Worm (Caenorhabditis elegans) whole organism, early embryonic: ENCODE measurements around the gene atln-1.

Source experiments
- B0310.2 ChIP-seq: sonication (generic microtip); optimal IDR thresholded peaks from 2 replicates; lab custom pipeline; 2016; ENCODE audit warnings: mild to moderate bottlenecking, missing genetic modification characterization, missing compliant biosample characterization
- F13C5.2 ChIP-seq: sonication (generic microtip); optimal IDR thresholded peaks from 2 replicates; lab custom pipeline; 2017; ENCODE audit warnings: mild to moderate bottlenecking, missing genetic modification characterization, inconsistent platforms, missing compliant biosample characterization
- aly-1 ChIP-seq: sonication (generic microtip); optimal IDR thresholded peaks from 2 replicates; lab custom pipeline; 2016; ENCODE audit warnings: missing genetic modification characterization, missing compliant biosample characterization
- ama-1 ChIP-seq: fragments of 150-350 bp; optimal IDR thresholded peaks from 2 replicates; lab custom pipeline; 2014
- ceh-13 ChIP-seq: fragments of 200-800 bp; sonication (Bioruptor generic); optimal IDR thresholded peaks from 2 replicates; lab custom pipeline; 2018; ENCODE audit warnings: mild to moderate bottlenecking, missing genetic modification characterization, missing compliant biosample characterization
- ceh-36 ChIP-seq: sonication (generic microtip); optimal IDR thresholded peaks from 2 replicates; lab custom pipeline; 2016; ENCODE audit warnings: missing genetic modification characterization, inconsistent platforms, missing compliant biosample characterization
- ets-7 ChIP-seq: sonication (generic microtip); optimal IDR thresholded peaks from 2 replicates; lab custom pipeline; 2016; ENCODE audit warnings: missing genotype, missing genetic modification characterization, missing compliant biosample characterization
- flt-1 ChIP-seq: fragments of 200-800 bp; sonication (Bioruptor generic); IDR thresholded peaks from 2 replicates; pipeline ENCODE4 v1.3.6; 2022; ENCODE audit warnings: missing genetic modification characterization, missing compliant biosample characterization
- hmbx-1 ChIP-seq: sonication (generic microtip); optimal IDR thresholded peaks from 2 replicates; lab custom pipeline; 2016; ENCODE audit warnings: mild to moderate bottlenecking, missing genetic modification characterization, missing compliant biosample characterization
- hnd-1 ChIP-seq: sonication (generic microtip); optimal IDR thresholded peaks from 2 replicates; lab custom pipeline; 2016; ENCODE audit warnings: missing genetic modification characterization, missing compliant biosample characterization
- sea-1 ChIP-seq: fragments of 200-800 bp; sonication (Bioruptor generic); conservative IDR thresholded peaks from 2 replicates; pipeline ENCODE4 v1.3.6; 2022; ENCODE audit warnings: missing genetic modification characterization, missing compliant biosample characterization
- tbx-11 ChIP-seq: fragments of 200-800 bp; sonication (Bioruptor generic); IDR thresholded peaks from 2 replicates; pipeline ENCODE4 v1.3.6; 2022; ENCODE audit warnings: missing genetic modification characterization, missing compliant biosample characterization
- tbx-37 ChIP-seq: fragments of 200-800 bp; sonication (Bioruptor generic); conservative IDR thresholded peaks from 2 replicates; pipeline ENCODE4 v1.3.6; 2022; ENCODE audit warnings: missing genetic modification reagents, missing genetic modification characterization, missing compliant biosample characterization
- tra-4 ChIP-seq: sonication (generic microtip); optimal IDR thresholded peaks from 2 replicates; lab custom pipeline; 2017; ENCODE audit warnings: missing genetic modification characterization, missing compliant biosample characterization

DNA sequence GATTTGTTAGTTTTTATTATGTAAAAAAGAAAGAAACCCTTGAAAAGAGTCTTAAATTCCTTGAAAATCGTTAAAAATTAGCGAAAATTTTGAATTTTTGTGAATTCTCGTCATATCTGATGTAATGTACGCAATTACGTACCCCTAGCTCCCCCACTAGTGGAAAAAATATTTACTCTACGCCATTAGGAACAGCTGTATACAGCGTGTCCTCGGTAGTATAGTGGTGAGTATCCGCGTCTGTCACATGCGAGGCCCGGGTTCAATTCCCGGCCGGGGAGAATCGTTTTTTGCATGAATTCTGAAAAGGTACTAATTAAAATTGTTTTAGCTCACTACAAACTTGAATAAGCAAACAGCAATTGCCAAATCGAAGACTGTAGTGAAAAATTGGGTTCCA is 11.4 kb downstream of the atln-1 start:
- TF ChIP-seq ama-1 (lab: Kevin White, UChicago) (no peak), ets-7 (no peak), B0310.2 (tag; lab: Kevin White, UChicago) (no peak), tra-4 (tag; lab: Kevin White, UChicago) (no peak), ceh-36 (tag; lab: Kevin White, UChicago) (no peak), tbx-11 (GFP tag; lab: Robert Waterston, UW) (no peak), flt-1 (GFP tag; lab: Robert Waterston, UW) (no peak), hmbx-1 (tag; lab: Kevin White, UChicago) (no peak), tbx-37 (GFP tag; lab: Robert Waterston, UW) (no peak), hnd-1 (tag; lab: Kevin White, UChicago) (no peak), aly-1 (tag; lab: Kevin White, UChicago) (no peak), ceh-13 (GFP tag; lab: Kevin White, UChicago) (no peak), F13C5.2 (no peak), sea-1 (GFP tag; lab: Robert Waterston, UW) (no peak)
